Worm (Caenorhabditis elegans) whole organism, L1 larva: ENCODE results near the gene M162.5.

Source experiments
- C16A3.4 ChIP-seq: fragments of 150-350 bp; optimal IDR thresholded peaks from 2 replicates; lab custom pipeline; 2014; ENCODE audit warnings: missing biosample characterization, missing genetic modification characterization
- C34B4.2 ChIP-seq: sonication (generic microtip); optimal IDR thresholded peaks from 2 replicates; lab custom pipeline; 2017; ENCODE audit warnings: mild to moderate bottlenecking, missing genetic modification characterization, missing compliant biosample characterization
- Y116A8C.19 ChIP-seq: sonication (generic microtip); optimal IDR thresholded peaks from 2 replicates; lab custom pipeline; 2016; ENCODE audit warnings: missing compliant biosample characterization, missing genetic modification characterization, borderline replicate concordance
- ama-1 ChIP-seq: fragments of 150-350 bp; optimal IDR thresholded peaks from 2 replicates; lab custom pipeline; 2014
- blmp-1 ChIP-seq: fragments of 150-350 bp; optimal IDR thresholded peaks from 2 replicates; lab custom pipeline; 2014; ENCODE audit warnings: missing biosample characterization, missing genetic modification characterization
- ceh-8 ChIP-seq: fragments of 200-800 bp; sonication (Bioruptor generic); optimal IDR thresholded peaks from 2 replicates; lab custom pipeline; 2018; ENCODE audit warnings: mild to moderate bottlenecking, missing genetic modification characterization, moderate library complexity, missing compliant biosample characterization
- ceh-88 ChIP-seq: fragments of 200-800 bp; sonication (Bioruptor generic); IDR thresholded peaks from 2 replicates; pipeline ENCODE4 v1.3.6; 2022; ENCODE audit warnings: missing genetic modification characterization, missing compliant biosample characterization
- ceh-90 ChIP-seq: sonication (generic microtip); optimal IDR thresholded peaks from 2 replicates; lab custom pipeline; 2016; ENCODE audit warnings: missing genetic modification characterization, missing compliant biosample characterization
- ces-1 ChIP-seq: fragments of 150-350 bp; optimal IDR thresholded peaks from 2 replicates; lab custom pipeline; 2014; ENCODE audit warnings: missing biosample characterization, missing genetic modification reagents, missing genetic modification characterization
- dpl-1 ChIP-seq, 3 experiments: fragments of 150-350 bp in 2 of 3; sonication (generic microtip) in 1 of 3; optimal IDR thresholded peaks; 2 replicates each; lab custom pipeline; 2014 to 2017; ENCODE audit warnings: missing biosample characterization in 3 of 3, missing genetic modification characterization in 3 of 3, missing genetic modification reagents in 3 of 3
- dsc-1 ChIP-seq: sonication (generic microtip); optimal IDR thresholded peaks from 2 replicates; lab custom pipeline; 2016; ENCODE audit warnings: mild to moderate bottlenecking, missing genetic modification characterization, missing compliant biosample characterization
- efl-1 ChIP-seq, 4 experiments: fragments of 150-350 bp; optimal IDR thresholded peaks in 3 of 4; peaks in 1 of 4; 1 replicate in 1 of 4; 2 replicates in 3 of 4; lab custom pipeline; 2014; ENCODE audit warnings: missing biosample characterization in 2 of 4, missing genetic modification characterization in 2 of 4, missing genetic modification reagents in 2 of 4
- efl-3 ChIP-seq: fragments of 200-800 bp; sonication (Bioruptor generic); optimal IDR thresholded peaks from 2 replicates; lab custom pipeline; 2018; ENCODE audit warnings: mild to moderate bottlenecking, missing genetic modification characterization, missing compliant biosample characterization
- egl-13 ChIP-seq: sonication (generic microtip); optimal IDR thresholded peaks from 2 replicates; lab custom pipeline; 2016; ENCODE audit warnings: missing genotype, missing genetic modification reagents, missing genetic modification characterization, missing compliant biosample characterization
- egl-27 ChIP-seq, 2 experiments: fragments of 150-350 bp in 1 of 2; sonication (generic microtip); optimal IDR thresholded peaks; 3 replicates each; lab custom pipeline; 2017 to 2018; ENCODE audit warnings: missing biosample characterization in 2 of 2, missing genetic modification characterization in 2 of 2, missing genetic modification reagents in 2 of 2
- ets-5 ChIP-seq: fragments of 200-800 bp; sonication (Bioruptor generic); IDR thresholded peaks from 2 replicates; pipeline ENCODE4 v1.3.6; 2022; ENCODE audit warnings: missing genetic modification characterization, missing compliant biosample characterization
- fkh-10 ChIP-seq: sonication (generic microtip); optimal IDR thresholded peaks from 2 replicates; lab custom pipeline; 2017; ENCODE audit warnings: missing biosample characterization, missing genetic modification reagents, missing genetic modification characterization
- fkh-4 ChIP-seq: sonication (generic microtip); optimal IDR thresholded peaks from 2 replicates; lab custom pipeline; 2016; ENCODE audit warnings: missing compliant biosample characterization, missing genetic modification characterization, borderline replicate concordance
- fkh-8 ChIP-seq: sonication (generic microtip); optimal IDR thresholded peaks from 2 replicates; lab custom pipeline; 2016; ENCODE audit warnings: mild to moderate bottlenecking, missing genetic modification characterization, missing compliant biosample characterization
- irx-1 ChIP-seq: sonication (generic microtip); optimal IDR thresholded peaks from 2 replicates; lab custom pipeline; 2016; ENCODE audit warnings: missing genetic modification characterization, missing compliant biosample characterization
- isw-1 ChIP-seq: fragments of 200-800 bp; sonication (Bioruptor generic); IDR thresholded peaks from 2 replicates; pipeline ENCODE4 v1.3.6; 2022; ENCODE audit warnings: missing genetic modification characterization, missing compliant biosample characterization
- jun-1 ChIP-seq: fragments of 150-350 bp; optimal IDR thresholded peaks from 2 replicates; lab custom pipeline; 2014; ENCODE audit warnings: missing biosample characterization, missing genetic modification reagents, missing genetic modification characterization
- lin-15B ChIP-seq: fragments of 150-350 bp; sonication (generic microtip); optimal IDR thresholded peaks from 3 replicates; lab custom pipeline; 2014; ENCODE audit warnings: missing biosample characterization, missing genetic modification characterization
- lin-35 ChIP-seq, 2 experiments: fragments of 150-350 bp; optimal IDR thresholded peaks; 2 replicates each; lab custom pipeline; 2014; ENCODE audit warnings: missing biosample characterization in 2 of 2, missing genetic modification characterization in 2 of 2, missing genetic modification reagents in 2 of 2
- lin-39 ChIP-seq: fragments of 150-350 bp; optimal IDR thresholded peaks from 2 replicates; lab custom pipeline; 2014; ENCODE audit warnings: missing biosample characterization, missing genetic modification reagents, missing genetic modification characterization
- mab-9 ChIP-seq: fragments of 200-800 bp; sonication (Bioruptor generic); IDR thresholded peaks from 2 replicates; pipeline ENCODE4 v1.3.6; 2022; ENCODE audit warnings: missing genetic modification reagents, missing genetic modification characterization, missing compliant biosample characterization
- mdl-1 ChIP-seq, 2 experiments: fragments of 150-350 bp; optimal IDR thresholded peaks; 2 replicates each; lab custom pipeline; 2014 to 2017; ENCODE audit warnings: missing biosample characterization in 2 of 2, missing genetic modification characterization in 2 of 2, inconsistent platforms in 1 of 2
- mep-1 ChIP-seq: fragments of 150-350 bp; optimal IDR thresholded peaks from 2 replicates; lab custom pipeline; 2014; ENCODE audit warnings: missing biosample characterization, missing genetic modification characterization
- nhr-12 ChIP-seq: sonication (generic microtip); optimal IDR thresholded peaks from 2 replicates; lab custom pipeline; 2017; ENCODE audit warnings: missing biosample characterization, missing genetic modification characterization
- nhr-19 ChIP-seq: fragments of 200-800 bp; sonication (Bioruptor generic); conservative IDR thresholded peaks from 2 replicates; pipeline ENCODE4 v1.3.6; 2022; ENCODE audit warnings: missing genetic modification characterization, missing compliant biosample characterization
- nhr-20 ChIP-seq: sonication (generic microtip); optimal IDR thresholded peaks from 2 replicates; lab custom pipeline; 2016; ENCODE audit warnings: mild to moderate bottlenecking, missing genetic modification characterization, missing compliant biosample characterization
- nhr-47 ChIP-seq: sonication (generic microtip); optimal IDR thresholded peaks from 2 replicates; lab custom pipeline; 2016; ENCODE audit warnings: mild to moderate bottlenecking, missing genetic modification characterization, moderate library complexity, missing compliant biosample characterization
- nhr-71 ChIP-seq: sonication (generic microtip); optimal IDR thresholded peaks from 2 replicates; lab custom pipeline; 2016; ENCODE audit warnings: mild to moderate bottlenecking, missing genetic modification characterization, moderate library complexity, missing compliant biosample characterization
- nhr-85 ChIP-seq: sonication (generic microtip); peaks from one replicate; lab custom pipeline; 2016; ENCODE audit warnings: missing genetic modification characterization, inconsistent platforms, missing compliant biosample characterization
- nhr-90 ChIP-seq: sonication (generic microtip); optimal IDR thresholded peaks from 2 replicates; lab custom pipeline; 2016; ENCODE audit warnings: mild to moderate bottlenecking, missing genetic modification characterization, missing compliant biosample characterization; ENCODE audit not compliant: poor library complexity
- pax-3 ChIP-seq: fragments of 200-800 bp; sonication (Bioruptor generic); optimal IDR thresholded peaks from 2 replicates; lab custom pipeline; 2018; ENCODE audit warnings: mild to moderate bottlenecking, missing genetic modification characterization, moderate library complexity, missing compliant biosample characterization
- pqm-1 ChIP-seq: sonication (generic microtip); optimal IDR thresholded peaks from 3 replicates; lab custom pipeline; 2017; ENCODE audit warnings: missing biosample characterization, missing genetic modification characterization
- rnt-1 ChIP-seq: sonication (generic microtip); optimal IDR thresholded peaks from 2 replicates; lab custom pipeline; 2016; ENCODE audit warnings: mild to moderate bottlenecking, missing genetic modification characterization, moderate library complexity, missing compliant biosample characterization
- snu-23 ChIP-seq: sonication (generic microtip); optimal IDR thresholded peaks from 2 replicates; lab custom pipeline; 2016; ENCODE audit warnings: missing genetic modification characterization, missing compliant biosample characterization
- sox-4 ChIP-seq: sonication (generic microtip); optimal IDR thresholded peaks from 2 replicates; lab custom pipeline; 2016; ENCODE audit warnings: missing genetic modification characterization, missing compliant biosample characterization
- sptf-1 ChIP-seq: fragments of 150-350 bp; optimal IDR thresholded peaks from 2 replicates; lab custom pipeline; 2014; ENCODE audit warnings: missing biosample characterization, missing genetic modification characterization
- tbx-2 ChIP-seq: sonication (generic microtip); optimal IDR thresholded peaks from 2 replicates; lab custom pipeline; 2016; ENCODE audit warnings: missing genetic modification characterization, missing compliant biosample characterization
- unc-130 ChIP-seq: fragments of 150-350 bp; optimal IDR thresholded peaks from 2 replicates; lab custom pipeline; 2017; ENCODE audit warnings: missing biosample characterization, missing genetic modification characterization, inconsistent platforms
- unc-98 ChIP-seq: fragments of 200-800 bp; sonication (Bioruptor generic); IDR thresholded peaks from 2 replicates; pipeline ENCODE4 v1.3.6; 2022; ENCODE audit warnings: missing genetic modification characterization, missing compliant biosample characterization
- xbp-1 ChIP-seq: sonication (generic microtip); optimal IDR thresholded peaks from 2 replicates; lab custom pipeline; 2016; ENCODE audit warnings: missing genetic modification characterization, missing compliant biosample characterization
- zag-1 ChIP-seq: fragments of 150-350 bp; optimal IDR thresholded peaks from 2 replicates; lab custom pipeline; 2014; ENCODE audit warnings: missing biosample characterization, missing genetic modification characterization

M162.5 gene

DNA sequence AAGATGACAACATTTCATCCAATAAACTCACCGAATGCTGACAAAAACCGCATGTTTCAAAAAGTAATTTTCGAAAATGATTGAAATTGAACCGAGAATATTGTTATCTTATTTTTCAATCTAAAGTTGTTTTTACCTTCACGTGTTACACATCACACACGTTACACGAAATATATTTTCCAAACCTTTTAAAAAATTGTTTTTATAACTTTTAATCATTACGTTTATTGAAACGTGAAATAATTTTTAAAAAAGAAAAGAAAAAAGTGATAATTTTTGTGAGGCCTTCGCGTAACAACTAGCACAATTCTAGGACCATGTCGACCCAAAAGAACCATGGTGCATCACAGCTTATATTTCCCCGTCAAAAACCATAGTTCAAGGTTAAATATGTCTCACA lies 34.1 kb downstream of the M162.5 start, which contains the start of gene M162.7:
Gene M162.7 (minus strand): TSS at position 101 of the 400 bp plus-strand sequence.
- TF ChIP-seq efl-3 (GFP tag; lab: Kevin White, UChicago) (no peak), nhr-20 (no peak), pqm-1 (tag; lab: Kevin White, UChicago) (no peak), C16A3.4 (tag; lab: Kevin White, UChicago) (no peak), nhr-90 (tag; lab: Kevin White, UChicago) (no peak), fkh-8 (tag; lab: Kevin White, UChicago) (no peak), jun-1 (tag; lab: Kevin White, UChicago) (no peak), ceh-90 (tag; lab: Kevin White, UChicago) (no peak), dpl-1 (GFP tag; optimal IDR thresholded peaks at IDR 0.05; lab: Kevin White, UChicago) (no peak), lin-39 (tag; lab: Kevin White, UChicago) (no peak), tbx-2 (tag; lab: Kevin White, UChicago) (no peak), fkh-10 (no peak), pax-3 (tag; lab: Kevin White, UChicago) (no peak), fkh-4 (tag; lab: Kevin White, UChicago) (no peak), irx-1 (tag; lab: Kevin White, UChicago) (no peak)

DNA sequence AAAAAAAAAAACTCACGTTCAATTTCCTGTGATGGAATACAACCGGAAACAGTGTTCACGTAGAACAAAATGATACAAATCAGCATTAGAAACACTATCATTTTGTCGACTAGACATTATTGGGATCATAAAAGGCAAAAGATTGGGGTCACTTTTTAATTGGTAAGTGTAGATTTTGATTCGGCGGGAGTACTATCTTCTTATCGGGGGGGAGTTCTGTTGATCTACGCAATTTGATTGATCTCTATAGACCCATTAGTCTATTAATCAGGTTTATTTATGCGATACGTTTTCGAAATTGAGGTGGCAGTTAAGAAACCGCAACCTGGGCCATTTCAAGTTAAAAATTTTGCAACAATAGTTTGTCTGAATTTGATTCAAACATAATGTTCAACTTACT lies 40.2 kb downstream of the M162.5 start, which contains the start of gene Y116F11B.2:
Gene Y116F11B.2 (minus strand): TSS at position 101 of the 400 bp plus-strand sequence.
- TF ChIP-seq efl-1 (optimal IDR thresholded peaks at IDR 0.05; lab: Kevin White, UChicago) (no peak), efl-1 (GFP tag; optimal IDR thresholded peaks at IDR 0.05 in 1 of 2; lab: Kevin White, UChicago) (no peak), lin-15B (tag; lab: Kevin White, UChicago) (no peak), nhr-47 (tag; lab: Kevin White, UChicago) (no peak), ama-1 (lab: Kevin White, UChicago) (no peak), unc-98 (GFP tag; lab: Robert Waterston, UW) (no peak), lin-35 (GFP tag; optimal IDR thresholded peaks at IDR 0.05; lab: Kevin White, UChicago) (no peak), blmp-1 (tag; lab: Kevin White, UChicago) (peak; percentile 12), ceh-88 (GFP tag; lab: Robert Waterston, UW) (no peak)

DNA sequence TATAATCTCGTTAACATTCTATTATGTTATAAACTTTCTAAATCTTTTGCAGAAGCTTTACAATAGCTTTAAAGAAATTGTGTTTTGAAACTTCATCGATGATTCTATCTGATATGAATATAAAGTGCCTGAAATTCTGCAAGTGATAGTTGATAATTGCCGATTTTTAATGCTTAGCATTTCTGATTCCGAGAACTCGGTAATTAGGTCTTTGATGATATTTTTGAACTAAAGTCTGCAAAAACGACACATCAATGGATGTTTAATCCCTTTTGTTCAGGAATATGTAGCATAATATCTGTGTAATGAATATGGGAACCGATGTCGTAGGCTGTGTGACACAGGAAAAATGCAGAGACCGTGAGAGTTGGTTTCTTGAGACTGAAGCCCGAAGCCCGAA lies 41.9 kb downstream of the M162.5 start:
- peak; percentile 33 for TF ChIP-seq sox-4 (tag; lab: Kevin White, UChicago)
- no peak for TF ChIP-seq Y116A8C.19 (tag; lab: Kevin White, UChicago)
- peak; percentile 92 for TF ChIP-seq dsc-1
- TF ChIP-seq mab-9: no peak
- TF ChIP-seq unc-130 (tag; lab: Kevin White, UChicago): no peak
- TF ChIP-seq, all 84 proteins: peak for 2

ce11 chrV:19805548-19805947 lies 44.7 kb downstream of the M162.5 start:
- TF ChIP-seq C34B4.2 (tag; lab: Kevin White, UChicago): no peak
- no peak for TF ChIP-seq isw-1 (GFP tag; lab: Robert Waterston, UW)
- TF ChIP-seq lin-15B (tag; lab: Kevin White, UChicago): no peak
- no peak for TF ChIP-seq fkh-4 (tag; lab: Kevin White, UChicago)
- no peak for TF ChIP-seq efl-3 (GFP tag; lab: Kevin White, UChicago)
- TF ChIP-seq ets-5 (GFP tag; lab: Robert Waterston, UW): no peak
- TF ChIP-seq efl-1 (optimal IDR thresholded peaks at IDR 0.05; lab: Kevin White, UChicago): no peak
- TF ChIP-seq efl-1 (GFP tag; optimal IDR thresholded peaks at IDR 0.05 in 1 of 2; lab: Kevin White, UChicago): peak in 1 of 2 experiments; percentile 37
- peak; percentile 8 for TF ChIP-seq nhr-71 (tag; lab: Kevin White, UChicago)
- TF ChIP-seq mdl-1 (tag; optimal IDR thresholded peaks at IDR 0.05; lab: Kevin White, UChicago): no peak
- no peak for TF ChIP-seq dpl-1 (GFP tag; optimal IDR thresholded peaks at IDR 0.05; lab: Kevin White, UChicago)
- no peak for TF ChIP-seq ces-1
- TF ChIP-seq mep-1: no peak
- no peak for TF ChIP-seq snu-23 (GFP tag; lab: Kevin White, UChicago)
- no peak for TF ChIP-seq ceh-88 (GFP tag; lab: Robert Waterston, UW)
- TF ChIP-seq egl-13 (tag; lab: Kevin White, UChicago): no peak
- no peak for TF ChIP-seq zag-1 (tag; lab: Kevin White, UChicago)
- TF ChIP-seq sptf-1 (tag; lab: Kevin White, UChicago): no peak
- TF ChIP-seq blmp-1 (tag; lab: Kevin White, UChicago): no peak
- TF ChIP-seq rnt-1 (tag; lab: Kevin White, UChicago): no peak
- no peak for TF ChIP-seq nhr-19 (GFP tag; lab: Robert Waterston, UW)
- no peak for TF ChIP-seq ceh-90 (tag; lab: Kevin White, UChicago)
- peak; percentile 8 for TF ChIP-seq pax-3 (tag; lab: Kevin White, UChicago)
- peak; percentile 71 for TF ChIP-seq ceh-8 (GFP tag; lab: Kevin White, UChicago)
- no peak for TF ChIP-seq egl-27 (tag; optimal IDR thresholded peaks at IDR 0.05; lab: Kevin White, UChicago)
- no peak for TF ChIP-seq xbp-1
- no peak for TF ChIP-seq nhr-85
- no peak for TF ChIP-seq nhr-12 (tag; lab: Kevin White, UChicago)
- TF ChIP-seq nhr-47 (tag; lab: Kevin White, UChicago): no peak
